Worm (Caenorhabditis elegans): Measurements from ENCODE around the gene egl-18.

Gene egl-18

DNA sequence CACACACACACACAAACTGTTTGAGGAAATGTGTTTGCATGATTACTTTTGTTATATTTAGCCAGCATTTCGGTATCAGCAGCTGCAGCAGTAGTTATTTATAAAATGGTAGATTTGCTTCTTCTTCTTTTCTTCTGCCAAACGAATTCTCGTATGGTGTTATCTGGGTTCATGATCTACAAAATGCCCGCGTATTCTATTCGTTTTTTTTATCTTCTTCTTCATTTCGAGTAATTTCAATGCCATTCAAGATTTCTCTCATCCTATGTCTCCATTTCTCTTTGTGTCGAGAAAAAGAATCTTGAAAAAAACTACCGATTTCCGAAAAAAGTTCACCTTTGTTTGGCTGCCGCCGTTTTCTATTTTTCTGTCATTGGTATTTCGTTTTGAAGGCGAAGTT is 33.1 kb upstream of the egl-18 start:
- no peak for TF ChIP-seq mec-3 (tag; optimal IDR thresholded peaks at IDR 0.05; ENCODE audit: borderline replicate concordance)
- TF ChIP-seq fkh-10 (GFP tag; optimal IDR thresholded peaks at IDR 0.05) = no peak
- no peak for TF ChIP-seq pat-9 (tag; optimal IDR thresholded peaks at IDR 0.05)
- no peak for TF ChIP-seq hlh-15 (tag; optimal IDR thresholded peaks at IDR 0.05)
- no peak for TF ChIP-seq pha-4 (tag; optimal IDR thresholded peaks at IDR 0.05)
- no peak for TF ChIP-seq ceh-31 (tag; optimal IDR thresholded peaks at IDR 0.05)
- TF ChIP-seq ceh-48 (tag; optimal IDR thresholded peaks at IDR 0.05) = no peak
- no peak for TF ChIP-seq eyg-1 (tag; optimal IDR thresholded peaks at IDR 0.05)
- no peak for TF ChIP-seq tbx-2 (tag; optimal IDR thresholded peaks at IDR 0.05)
- TF ChIP-seq nhr-11 (tag; optimal IDR thresholded peaks at IDR 0.05) = no peak
- TF ChIP-seq che-1 (tag; optimal IDR thresholded peaks at IDR 0.05) = no peak
- TF ChIP-seq F13H6.1 (tag; optimal IDR thresholded peaks at IDR 0.05) = no peak
- TF ChIP-seq ceh-19 (GFP tag; optimal IDR thresholded peaks at IDR 0.05) = no peak
- no peak for TF ChIP-seq fkh-6 (tag; optimal IDR thresholded peaks at IDR 0.05)

DNA sequence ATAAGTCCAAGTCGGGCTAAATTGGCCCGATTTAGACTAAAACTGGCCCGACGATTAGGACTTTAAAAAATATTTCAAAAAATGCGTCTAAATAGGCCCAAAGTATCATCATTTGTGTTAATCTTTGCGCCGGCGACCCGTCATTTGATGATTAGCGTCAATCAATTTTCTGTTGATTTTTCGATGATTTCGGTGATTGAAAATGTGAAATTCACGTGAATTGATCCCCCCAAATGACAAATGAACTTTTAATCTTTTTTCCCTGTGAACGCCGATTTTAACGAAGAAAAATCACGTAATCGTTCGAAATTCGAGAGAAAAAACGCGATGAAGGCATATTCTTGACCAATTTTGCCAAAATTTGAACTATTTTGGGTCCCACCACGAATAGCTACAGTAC is 30.1 kb upstream of the egl-18 start:
- TF ChIP-seq lin-11 (tag; optimal IDR thresholded peaks at IDR 0.05) = no peak
- TF ChIP-seq elt-2 (tag; optimal IDR thresholded peaks at IDR 0.05) = no peak
- TF ChIP-seq tbx-7 (tag; optimal IDR thresholded peaks at IDR 0.05) = no peak
- TF ChIP-seq ets-4 (tag; optimal IDR thresholded peaks at IDR 0.05) = no peak
- TF ChIP-seq T23F11.4 (GFP tag; optimal IDR thresholded peaks at IDR 0.05) = no peak
- TF ChIP-seq dve-1 (tag; optimal IDR thresholded peaks at IDR 0.05) = no peak
- no peak for TF ChIP-seq ceh-19 (GFP tag; optimal IDR thresholded peaks at IDR 0.05)
- no peak for TF ChIP-seq sox-4 (tag; optimal IDR thresholded peaks at IDR 0.05)
- TF ChIP-seq Y22D7AL.16 (tag; optimal IDR thresholded peaks at IDR 0.05) = no peak
- TF ChIP-seq nhr-11 (tag; optimal IDR thresholded peaks at IDR 0.05) = no peak
- no peak for TF ChIP-seq tbx-2 (tag; optimal IDR thresholded peaks at IDR 0.05)
- no peak for TF ChIP-seq pros-1 (tag; optimal IDR thresholded peaks at IDR 0.05)
- no peak for TF ChIP-seq npax-4 (tag; optimal IDR thresholded peaks at IDR 0.05)
- no peak for TF ChIP-seq unc-55 (GFP tag; optimal IDR thresholded peaks at IDR 0.05)
- TF ChIP-seq odd-2 (tag; optimal IDR thresholded peaks at IDR 0.05) = no peak
- TF ChIP-seq unc-42 (tag; optimal IDR thresholded peaks at IDR 0.05) = no peak
- TF ChIP-seq gmeb-2 (tag; optimal IDR thresholded peaks at IDR 0.05) = no peak
- no peak for TF ChIP-seq madf-2 (tag; optimal IDR thresholded peaks at IDR 0.05)
- TF ChIP-seq ceh-14 (tag; optimal IDR thresholded peaks at IDR 0.05) = no peak
- TF ChIP-seq syd-9 (tag; optimal IDR thresholded peaks at IDR 0.05) = no peak

- no peak for TF ChIP-seq syd-9 (tag; optimal IDR thresholded peaks at IDR 0.05)
- TF ChIP-seq T23F11.4 (GFP tag; optimal IDR thresholded peaks at IDR 0.05) = no peak
- TF ChIP-seq lim-6 (tag; optimal IDR thresholded peaks at IDR 0.05) = no peak
- TF ChIP-seq ref-2 (tag; optimal IDR thresholded peaks at IDR 0.05) = no peak
- no peak for TF ChIP-seq che-1 (tag; optimal IDR thresholded peaks at IDR 0.05)
- TF ChIP-seq fkh-6 (tag; optimal IDR thresholded peaks at IDR 0.05) = no peak
- TF ChIP-seq tbx-2 (tag; optimal IDR thresholded peaks at IDR 0.05) = no peak
- no peak for TF ChIP-seq ttx-3 (tag; optimal IDR thresholded peaks at IDR 0.05)
- TF ChIP-seq unc-86 (tag; optimal IDR thresholded peaks at IDR 0.05) = no peak
- no peak for TF ChIP-seq sdc-2 (tag; optimal IDR thresholded peaks at IDR 0.05)
- TF ChIP-seq pat-9 (tag; optimal IDR thresholded peaks at IDR 0.05) = no peak
- TF ChIP-seq F13H6.1 (tag; optimal IDR thresholded peaks at IDR 0.05) = no peak
- no peak for TF ChIP-seq ceh-48 (tag; optimal IDR thresholded peaks at IDR 0.05)
- TF ChIP-seq ceh-6 (GFP tag; optimal IDR thresholded peaks at IDR 0.05) = no peak
- TF ChIP-seq hlh-6 (tag; optimal IDR thresholded peaks at IDR 0.05) = no peak
- no peak for TF ChIP-seq rnt-1 (tag; optimal IDR thresholded peaks at IDR 0.05)
- TF ChIP-seq lin-11 (tag; optimal IDR thresholded peaks at IDR 0.05) = no peak
- TF ChIP-seq C08G9.2 (tag; optimal IDR thresholded peaks at IDR 0.05) = no peak
- no peak for TF ChIP-seq ceh-9 (tag; optimal IDR thresholded peaks at IDR 0.05)
Observed at ce11 chrIV:1878501-1878900, 23.6 kb upstream of the egl-18 start.

All from whole organism, late embryonic.